Fruit fly (Drosophila melanogaster): Measurements from ENCODE around the gene CanA1.

CanA1 gene

DNA sequence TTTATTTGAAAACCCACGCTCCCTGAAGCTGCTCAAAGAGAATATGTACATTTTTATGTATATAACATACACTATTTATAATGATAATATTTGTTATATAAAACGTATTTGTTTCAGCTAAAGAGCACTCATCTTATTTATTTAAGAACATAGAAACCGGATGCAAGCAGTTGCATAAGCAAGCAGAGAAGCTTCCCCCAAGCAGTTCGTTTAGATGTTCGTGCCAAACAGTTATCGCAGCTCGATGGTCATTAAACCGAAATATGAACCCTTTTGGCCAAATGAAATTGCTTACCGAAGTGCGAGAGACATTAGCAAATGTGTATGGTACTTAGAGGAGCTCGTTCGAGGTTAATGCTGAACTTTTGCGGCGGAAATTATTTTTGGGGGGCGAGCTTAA lies 50.8 kb downstream of the CanA1 start:
- TF ChIP-seq sim (GFP tag; IDR thresholded peaks at IDR 0.05): no peak
- no peak for TF ChIP-seq hb (GFP tag; IDR thresholded peaks at IDR 0.05; ENCODE audit: partially characterized antibody)
- peak; percentile 75 for TF ChIP-seq sens (GFP tag)
- TF ChIP-seq Ets97D (GFP tag; optimal IDR thresholded peaks at IDR 0.05): peak; percentile 75
- TF ChIP-seq CG31365 (tag; optimal IDR thresholded peaks at IDR 0.05): peak; percentile 11
- no peak for TF ChIP-seq Stat92E (GFP tag; optimal IDR thresholded peaks at IDR 0.05)
- peak; percentile 10 for TF ChIP-seq CG7271 (tag; optimal IDR thresholded peaks at IDR 0.05)

All from whole organism, embryonic.